Worm (Caenorhabditis elegans): Measurements from ENCODE around the gene ZC412.10.

ce11 chrV:14847291-14847915 is 29.2 kb downstream of the ZC412.10 start, which contains the start of gene ret-1:
- TF ChIP-seq mep-1 (tag; optimal IDR thresholded peaks at IDR 0.05) (no peak), nhr-2 (tag; optimal IDR thresholded peaks at IDR 0.05) (no peak), lsy-2 (tag; optimal IDR thresholded peaks at IDR 0.05) (no peak), nhr-12 (tag; optimal IDR thresholded peaks at IDR 0.05) (no peak), unc-62 (GFP tag; optimal IDR thresholded peaks at IDR 0.05) (peak; percentile 73), nhr-76 (tag; optimal IDR thresholded peaks at IDR 0.05) (no peak), ham-2 (GFP tag; optimal IDR thresholded peaks at IDR 0.05) (no peak), elt-3 (tag; optimal IDR thresholded peaks at IDR 0.05) (no peak), ceh-39 (tag; optimal IDR thresholded peaks at IDR 0.05) (no peak), elt-1 (tag; optimal IDR thresholded peaks at IDR 0.05; ENCODE audit: borderline replicate concordance, insufficient read depth) (no peak), pha-4 (tag; optimal IDR thresholded peaks at IDR 0.05) (no peak), ces-1 (GFP tag; optimal IDR thresholded peaks at IDR 0.05) (no peak)

Data from whole organism, mixed stage, embryonic.